Fruit fly (Drosophila melanogaster) whole organism, embryonic: ENCODE data around the gene Gr63a.

ENCODE experiments used
- ATbp ChIP-seq: fragments of 200-800 bp; sonication (Bioruptor generic); optimal IDR thresholded peaks from 2 replicates; lab custom pipeline; 2017; ENCODE audit warnings: missing biosample characterization, mild to moderate bottlenecking, missing genetic modification characterization, missing genetic modification reagents
- Aef1 ChIP-seq: fragments of 200-800 bp; sonication (Bioruptor generic); IDR thresholded peaks from 3 replicates; pipeline ENCODE4 v1.3.6; 2022; ENCODE audit warnings: missing biosample characterization, missing genetic modification characterization
- Antp ChIP-seq: fragments of 200-800 bp; sonication (Bioruptor generic); optimal IDR thresholded peaks from 3 replicates; lab custom pipeline; 2016; ENCODE audit warnings: missing biosample characterization, missing genetic modification characterization
- CG11456 ChIP-seq: fragments of 200-800 bp; sonication (Bioruptor generic); IDR thresholded peaks from 3 replicates; pipeline ENCODE4 v1.3.6; 2022; ENCODE audit warnings: missing biosample characterization, missing genetic modification characterization
- CG11560 ChIP-seq: fragments of 200-800 bp; sonication (Bioruptor generic); IDR thresholded peaks from 3 replicates; pipeline ENCODE4 v1.3.6; 2022; ENCODE audit warnings: missing biosample characterization, missing genetic modification characterization
- CG11695 ChIP-seq: fragments of 200-800 bp; sonication (Bioruptor generic); IDR thresholded peaks from 3 replicates; pipeline ENCODE4 v1.3.6; 2022; ENCODE audit warnings: missing biosample characterization, missing genetic modification characterization
- CG12236 ChIP-seq: fragments of 200-800 bp; sonication (Bioruptor generic); optimal IDR thresholded peaks from 2 replicates; lab custom pipeline; 2016; ENCODE audit warnings: missing biosample characterization, missing genetic modification characterization
- CG12299 ChIP-seq: fragments of 200-800 bp; sonication (Bioruptor generic); optimal IDR thresholded peaks from 2 replicates; lab custom pipeline; 2018; ENCODE audit warnings: missing biosample characterization, mild to moderate bottlenecking, missing genetic modification characterization
- CG12942 ChIP-seq: fragments of 200-800 bp; sonication (Bioruptor generic); optimal IDR thresholded peaks from 3 replicates; lab custom pipeline; 2016; ENCODE audit warnings: missing biosample characterization, missing genetic modification characterization
- CG13624 ChIP-seq: fragments of 200-800 bp; sonication (Bioruptor generic); optimal IDR thresholded peaks from 2 replicates; lab custom pipeline; 2016; ENCODE audit warnings: missing biosample characterization, missing genetic modification characterization
- CG1832 ChIP-seq: fragments of 200-800 bp; sonication (Bioruptor generic); optimal IDR thresholded peaks from 2 replicates; lab custom pipeline; 2017; ENCODE audit warnings: missing biosample characterization, mild to moderate bottlenecking, missing genetic modification characterization, inconsistent platforms
- CG2129 ChIP-seq: fragments of 200-800 bp; sonication (Bioruptor generic); IDR thresholded peaks from 2 replicates; pipeline ENCODE4 v1.3.6; 2022; ENCODE audit warnings: missing biosample characterization, missing genetic modification characterization; ENCODE audit not compliant: partially characterized antibody
- CG32532 ChIP-seq: fragments of 200-800 bp; sonication (Bioruptor generic); IDR thresholded peaks from 2 replicates; pipeline ENCODE4 v1.3.6; 2022; ENCODE audit warnings: missing biosample characterization, missing genetic modification characterization
- CG5180 ChIP-seq: fragments of 200-800 bp; sonication (Bioruptor generic); optimal IDR thresholded peaks from 3 replicates; lab custom pipeline; 2017; ENCODE audit warnings: missing biosample characterization, missing genetic modification characterization, mild to moderate bottlenecking, moderate library complexity, missing genetic modification reagents
- CG5245 ChIP-seq: fragments of 200-800 bp; sonication (Bioruptor generic); optimal IDR thresholded peaks from 3 replicates; lab custom pipeline; 2016; ENCODE audit warnings: missing biosample characterization, missing genetic modification characterization
- CG6254 ChIP-seq: fragments of 200-800 bp; sonication (Bioruptor generic); optimal IDR thresholded peaks from 3 replicates; lab custom pipeline; 2017; ENCODE audit warnings: mild to moderate bottlenecking, missing biosample characterization, missing genetic modification reagents, missing genetic modification characterization
- CG6689 ChIP-seq: fragments of 200-800 bp; sonication (Bioruptor generic); IDR thresholded peaks from 2 replicates; pipeline ENCODE4 v1.3.6; 2022; ENCODE audit warnings: missing biosample characterization, missing genetic modification characterization
- CG8388 ChIP-seq: fragments of 200-800 bp; sonication (Bioruptor generic); optimal IDR thresholded peaks from 2 replicates; lab custom pipeline; 2019; ENCODE audit warnings: missing biosample characterization, mild to moderate bottlenecking, missing genetic modification characterization, moderate library complexity
- CG9727 ChIP-seq: fragments of 200-800 bp; sonication (Bioruptor generic); optimal IDR thresholded peaks from 3 replicates; lab custom pipeline; 2017; ENCODE audit warnings: missing biosample characterization, mild to moderate bottlenecking, missing genetic modification characterization
- CG9817 ChIP-seq: fragments of 200-800 bp; sonication (Bioruptor generic); optimal IDR thresholded peaks from 2 replicates; lab custom pipeline; 2018; ENCODE audit warnings: missing biosample characterization, mild to moderate bottlenecking, missing genetic modification characterization, moderate library complexity
- CG9932 ChIP-seq: fragments of 200-800 bp; sonication (Bioruptor generic); IDR thresholded peaks from 2 replicates; pipeline ENCODE4 v1.3.6; 2022; ENCODE audit warnings: missing biosample characterization, missing genetic modification characterization
- CoRest ChIP-seq: fragments of 200-800 bp; sonication (Bioruptor generic); optimal IDR thresholded peaks from 3 replicates; lab custom pipeline; 2018; ENCODE audit warnings: missing biosample characterization, mild to moderate bottlenecking, missing genetic modification characterization, moderate library complexity
- D ChIP-seq, 2 experiments: fragments of 200-800 bp in 1 of 2; fragments of >200 bp in 1 of 2; sonication (Bioruptor generic) in 1 of 2; optimal IDR thresholded peaks; 2 replicates in 1 of 2; 3 replicates in 1 of 2; lab custom pipeline; 2017; ENCODE audit warnings: mild to moderate bottlenecking in 1 of 2, missing biosample characterization in 1 of 2, missing genetic modification characterization in 1 of 2, missing genetic modification reagents in 1 of 2
- Dref ChIP-seq: fragments of 200-800 bp; sonication (Bioruptor generic); IDR thresholded peaks from 2 replicates; pipeline ENCODE4 v1.3.6; 2022; ENCODE audit warnings: missing biosample characterization, missing genetic modification characterization
- HLH54F ChIP-seq: fragments of 200-800 bp; sonication (Bioruptor generic); optimal IDR thresholded peaks from 3 replicates; lab custom pipeline; 2016; ENCODE audit warnings: missing biosample characterization, missing genetic modification characterization
- Hr3 ChIP-seq: fragments of 200-800 bp; sonication (Bioruptor generic); optimal IDR thresholded peaks from 3 replicates; lab custom pipeline; 2016; ENCODE audit warnings: missing biosample characterization, missing genetic modification characterization
- Lhr ChIP-seq: fragments of 200-800 bp; sonication (Bioruptor generic); optimal IDR thresholded peaks from 3 replicates; lab custom pipeline; 2017; ENCODE audit warnings: mild to moderate bottlenecking, missing biosample characterization, missing genetic modification reagents, missing genetic modification characterization
- Max ChIP-seq: fragments of 200-800 bp; sonication (Bioruptor generic); optimal IDR thresholded peaks from 2 replicates; lab custom pipeline; 2016; ENCODE audit warnings: missing biosample characterization, mild to moderate bottlenecking, missing genetic modification characterization
- Meics ChIP-seq: fragments of 200-800 bp; sonication (Bioruptor generic); optimal IDR thresholded peaks from 2 replicates; lab custom pipeline; 2017; ENCODE audit warnings: missing biosample characterization, mild to moderate bottlenecking, missing genetic modification characterization
- NC2β ChIP-seq: fragments of 200-800 bp; sonication (Bioruptor generic); optimal IDR thresholded peaks from 2 replicates; lab custom pipeline; 2016; ENCODE audit warnings: missing biosample characterization, missing genetic modification characterization
- Nf-YA ChIP-seq: fragments of 200-800 bp; sonication (Bioruptor generic); IDR thresholded peaks from 2 replicates; pipeline ENCODE4 v1.3.6; 2022; ENCODE audit warnings: missing biosample characterization, missing genetic modification characterization
- Poxn ChIP-seq: fragments of 200-800 bp; sonication (Bioruptor generic); IDR thresholded peaks from 2 replicates; pipeline ENCODE4 v1.3.6; 2022; ENCODE audit warnings: missing biosample characterization, missing genetic modification characterization
- Ptx1 ChIP-seq: fragments of 200-800 bp; sonication (Bioruptor generic); IDR thresholded peaks from 2 replicates; pipeline ENCODE4 v1.3.6; 2022; ENCODE audit warnings: missing biosample characterization, missing genetic modification characterization
- Six4 ChIP-seq: fragments of 200-800 bp; sonication (Bioruptor generic); optimal IDR thresholded peaks from 2 replicates; lab custom pipeline; 2016; ENCODE audit warnings: missing biosample characterization, missing genetic modification characterization
- al ChIP-seq: fragments of 200-800 bp; sonication (Bioruptor generic); IDR thresholded peaks from 2 replicates; pipeline ENCODE4 v1.3.6; 2022; ENCODE audit warnings: missing biosample characterization, missing genetic modification characterization
- cwo ChIP-seq: fragments of 200-800 bp; sonication (Bioruptor generic); optimal IDR thresholded peaks from 3 replicates; lab custom pipeline; 2017; ENCODE audit warnings: missing biosample characterization, missing genetic modification characterization, mild to moderate bottlenecking, moderate library complexity, missing genetic modification reagents
- dysf ChIP-seq: fragments of 200-800 bp; sonication (Bioruptor generic); IDR thresholded peaks from 3 replicates; pipeline ENCODE4 v1.3.6; 2022; ENCODE audit warnings: missing biosample characterization, missing genetic modification characterization
- ewg ChIP-seq: fragments of 200-800 bp; sonication (Bioruptor generic); optimal IDR thresholded peaks from 3 replicates; lab custom pipeline; 2017; ENCODE audit warnings: mild to moderate bottlenecking, missing biosample characterization, missing genetic modification reagents, missing genetic modification characterization
- fu2 ChIP-seq: fragments of 200-800 bp; sonication (Bioruptor generic); optimal IDR thresholded peaks from 2 replicates; lab custom pipeline; 2016; ENCODE audit warnings: missing biosample characterization, missing genetic modification characterization
- grau ChIP-seq: fragments of 200-800 bp; optimal IDR thresholded peaks from 3 replicates; lab custom pipeline; 2019; ENCODE audit warnings: missing biosample characterization, mild to moderate bottlenecking, missing genetic modification characterization, moderate library complexity
- gsb-n ChIP-seq: fragments of 200-800 bp; sonication (Bioruptor generic); optimal IDR thresholded peaks from 3 replicates; lab custom pipeline; 2018; ENCODE audit warnings: missing biosample characterization, mild to moderate bottlenecking, missing genetic modification characterization
- insv ChIP-seq, 2 experiments: fragments of 200-800 bp; sonication (Bioruptor generic); optimal IDR thresholded peaks; 3 replicates each; lab custom pipeline; 2016 to 2018; ENCODE audit warnings: missing biosample characterization in 2 of 2, missing genetic modification characterization in 2 of 2
- nau ChIP-seq: fragments of 200-800 bp; sonication (Bioruptor generic); optimal IDR thresholded peaks from 3 replicates; lab custom pipeline; 2017; ENCODE audit warnings: missing biosample characterization, mild to moderate bottlenecking, missing genetic modification characterization, missing genetic modification reagents
- nerfin-1 ChIP-seq: fragments of 200-800 bp; sonication (Bioruptor generic); optimal IDR thresholded peaks from 3 replicates; lab custom pipeline; 2019; ENCODE audit warnings: missing biosample characterization, mild to moderate bottlenecking, missing genetic modification characterization, moderate library complexity
- onecut ChIP-seq: fragments of 200-800 bp; sonication (Bioruptor generic); IDR thresholded peaks from 2 replicates; pipeline ENCODE4 v1.3.6; 2022; ENCODE audit warnings: missing biosample characterization, missing genetic modification characterization
- pzg ChIP-seq: fragments of 200-800 bp; sonication (Bioruptor generic); optimal IDR thresholded peaks from 3 replicates; lab custom pipeline; 2018; ENCODE audit warnings: missing biosample characterization, mild to moderate bottlenecking, missing genetic modification characterization, moderate library complexity
- row ChIP-seq: fragments of 200-800 bp; sonication (Bioruptor generic); IDR thresholded peaks from 3 replicates; pipeline ENCODE4 v1.3.6; 2022; ENCODE audit warnings: missing biosample characterization, missing genetic modification characterization
- so ChIP-seq: fragments of 200-800 bp; sonication (Bioruptor generic); IDR thresholded peaks from 3 replicates; pipeline ENCODE4 v1.3.6; 2022; ENCODE audit warnings: missing biosample characterization, missing genetic modification characterization
- wor ChIP-seq: fragments of 200-800 bp; sonication (Bioruptor generic); IDR thresholded peaks from 2 replicates; pipeline ENCODE4 v1.3.6; 2022; ENCODE audit warnings: missing biosample characterization, missing genetic modification characterization

The Gr63a gene

DNA sequence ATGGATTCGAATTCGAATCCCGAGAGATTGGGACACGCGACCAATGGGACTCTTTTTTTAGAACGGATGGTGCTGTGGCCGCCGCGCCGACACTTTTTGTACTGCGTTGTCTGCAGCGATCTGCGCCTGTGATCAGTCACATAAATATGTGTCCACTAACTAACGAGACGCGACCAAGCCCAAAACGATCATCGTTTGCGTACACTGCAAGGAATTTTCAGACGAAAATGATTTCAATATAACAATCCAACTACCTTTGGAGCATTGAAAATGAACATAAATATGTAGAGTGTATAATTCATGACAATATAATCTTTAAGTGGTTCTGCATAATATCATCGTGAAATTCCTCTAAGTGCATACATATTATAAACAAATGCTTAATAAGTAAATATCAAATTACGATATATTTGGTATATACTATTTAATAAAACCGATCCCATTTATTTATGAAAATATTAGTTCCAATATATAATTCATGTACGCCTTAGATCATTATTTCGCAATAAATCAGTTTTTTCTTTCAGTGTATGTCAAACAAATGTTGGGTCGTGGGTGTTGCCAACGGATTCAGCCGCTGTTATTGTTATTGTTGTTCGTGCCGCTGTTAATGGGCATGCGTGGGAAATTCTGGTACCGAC, 39.3 kb upstream of the Gr63a start, which contains the start of gene Eip63F-1 (continued):
- TF ChIP-seq fu2 (GFP tag; lab: Kevin White, UChicago) (no peak), CG13624 (no peak), CG6254 (peak; percentile 28), HLH54F (peak; percentile 18), ATbp (GFP tag; lab: Kevin White, UChicago) (peak; percentile 51), so (GFP tag; lab: Robert Waterston, UW) (0 out of 3 replicates have a peak, but pooled peaks have one; percentile 12), NC2β (GFP tag; lab: Kevin White, UChicago) (no peak), CG12942 (peak; percentile 42), al (GFP tag; lab: Robert Waterston, UW) (peak; percentile 54; the same call in 1 of the 2 replicates), Hr3 (GFP tag; lab: Kevin White, UChicago) (peak; percentile 53), Six4 (GFP tag; lab: Kevin White, UChicago) (peak; percentile 22), wor (GFP tag; lab: Robert Waterston, UW) (peak; percentile 38; the same call in 1 of the 2 replicates), CG2129 (GFP tag; lab: Robert Waterston, UW) (no peak), CG9932 (GFP tag; lab: Robert Waterston, UW) (peak; percentile 61), Lhr (no peak), onecut (GFP tag; lab: Robert Waterston, UW) (no peak), CG5245 (GFP tag; lab: Kevin White, UChicago) (peak; percentile 54), cwo (GFP tag; lab: Kevin White, UChicago) (peak; percentile 53), CG9817 (tag; lab: Kevin White, UChicago) (peak; percentile 50), dysf (GFP tag; lab: Robert Waterston, UW) (peak; percentile 71), CG8388 (GFP tag; lab: Kevin White, UChicago) (peak; percentile 45), CG12236 (no peak), D (optimal IDR thresholded peaks at IDR 0.05; lab: Kevin White, UChicago) (no peak), D (GFP tag; optimal IDR thresholded peaks at IDR 0.05; lab: Kevin White, UChicago) (peak; percentile 52), CG1832 (GFP tag; lab: Kevin White, UChicago) (no peak), CG9727 (peak; percentile 64), row (GFP tag; lab: Robert Waterston, UW) (peak; percentile 66), nau (GFP tag; lab: Kevin White, UChicago) (peak; percentile 39), pzg (no peak), CG12299 (peak; percentile 3), CG11560 (tag; lab: Robert Waterston, UW) (no peak), Ptx1 (GFP tag; lab: Robert Waterston, UW) (peak; percentile 48), CG6689 (GFP tag; lab: Robert Waterston, UW) (peak; percentile 27; the same call in 1 of the 2 replicates), Nf-YA (GFP tag; lab: Robert Waterston, UW) (no peak), Antp (GFP tag; lab: Kevin White, UChicago) (no peak), Aef1 (GFP tag; lab: Robert Waterston, UW) (peak; percentile 38; the same call in 1 of the 3 replicates), Dref (no peak), CG32532 (GFP tag; lab: Robert Waterston, UW) (peak; percentile 55), Meics (GFP tag; lab: Kevin White, UChicago) (peak; percentile 78), CG11695 (peak; percentile 40; the same call in 2 of the 3 replicates), CoRest (tag; lab: Kevin White, UChicago) (peak; percentile 83), ewg (GFP tag; lab: Kevin White, UChicago) (peak; percentile 32), nerfin-1 (tag; lab: Kevin White, UChicago) (peak; percentile 56), insv (GFP tag; optimal IDR thresholded peaks at IDR 0.05; lab: Kevin White, UChicago) (no peak), grau (tag; lab: Kevin White, UChicago) (peak; percentile 79), CG11456 (no peak), CG5180 (GFP tag; lab: Kevin White, UChicago) (peak; percentile 59), Poxn (GFP tag; lab: Robert Waterston, UW) (0 out of 2 replicates have a peak, but pooled peaks have one; percentile 7), Max (GFP tag; lab: Kevin White, UChicago) (peak; percentile 11), gsb-n (peak; percentile 8)
